Worm (Caenorhabditis elegans) whole organism, L3 larva: Measurements from ENCODE around the gene ZK938.3.

Experiments
- R02D3.7 ChIP-seq: fragments of 150-350 bp; optimal IDR thresholded peaks from 2 replicates; lab custom pipeline; 2014; ENCODE audit warnings: missing biosample characterization, missing genetic modification characterization
- aly-2 ChIP-seq: fragments of 150-350 bp; optimal IDR thresholded peaks from 2 replicates; lab custom pipeline; 2014; ENCODE audit warnings: missing biosample characterization, missing genetic modification characterization
- fkh-10 ChIP-seq: sonication (generic microtip); optimal IDR thresholded peaks from 2 replicates; lab custom pipeline; 2017; ENCODE audit warnings: missing biosample characterization, missing genetic modification reagents, missing genetic modification characterization

DNA sequence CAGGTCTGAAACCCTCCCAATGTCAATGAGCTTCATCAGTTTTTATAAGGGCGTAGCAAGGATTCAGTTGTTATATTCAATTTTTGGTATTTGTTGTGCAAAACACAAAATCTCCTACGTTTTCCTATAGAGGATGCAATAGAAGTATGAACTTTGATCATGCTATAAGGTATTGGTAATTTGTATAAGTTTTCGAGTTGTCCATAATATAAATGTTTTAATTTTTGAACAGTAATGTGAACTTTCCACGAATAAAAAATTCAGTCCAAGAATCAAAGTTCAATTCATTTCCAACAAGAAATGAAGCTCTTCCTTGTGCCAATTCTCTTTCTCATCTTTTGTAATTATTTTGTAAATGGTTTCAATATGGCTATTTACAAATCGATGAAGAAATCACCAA, 2.7 kb downstream of the ZK938.3 start, which contains the start of gene ZK938.12:
- TF ChIP-seq fkh-10 (GFP tag; lab: Kevin White, UChicago) (no peak), R02D3.7 (tag; lab: Kevin White, UChicago) (no peak), aly-2 (tag; lab: Kevin White, UChicago) (no peak)
